Worm (Caenorhabditis elegans): ENCODE data around the gene T25B9.8.

- no peak for TF ChIP-seq fkh-10 (GFP tag; optimal IDR thresholded peaks at IDR 0.05)
- no peak for TF ChIP-seq sdc-2 (tag; optimal IDR thresholded peaks at IDR 0.05)
- TF ChIP-seq ttx-3 (tag; optimal IDR thresholded peaks at IDR 0.05) = no peak
- TF ChIP-seq ets-4 (tag; optimal IDR thresholded peaks at IDR 0.05) = no peak
- TF ChIP-seq dve-1 (tag; optimal IDR thresholded peaks at IDR 0.05) = no peak
- no peak for TF ChIP-seq unc-86 (tag; optimal IDR thresholded peaks at IDR 0.05)
- TF ChIP-seq nhr-11 (tag; optimal IDR thresholded peaks at IDR 0.05) = no peak
- TF ChIP-seq npax-4 (tag; optimal IDR thresholded peaks at IDR 0.05) = no peak
- TF ChIP-seq ahr-1 (tag; optimal IDR thresholded peaks at IDR 0.05) = no peak
- no peak for TF ChIP-seq ama-1 (optimal IDR thresholded peaks at IDR 0.05)
Measured at ce11 chrIV:10738328-10738727, 29.7 kb downstream of the T25B9.8 start, which contains the start of gene ssp-34.
